Worm (Caenorhabditis elegans): ENCODE measurements around the gene egg-2.

The egg-2 gene

ce11 chrIII:7060531-7061095, at the start of gene egg-2:
Gene egg-2 (minus strand): TSS chrIII:7060583.
- TF ChIP-seq F37D6.2 (tag; optimal IDR thresholded peaks at IDR 0.05) = no peak
- no peak for TF ChIP-seq nhr-10 (tag; optimal IDR thresholded peaks at IDR 0.05)
- no peak for TF ChIP-seq gei-8 (GFP tag; optimal IDR thresholded peaks at IDR 0.05)
- no peak for TF ChIP-seq egl-43 (GFP tag; IDR thresholded peaks at IDR 0.05)
- no peak for TF ChIP-seq daf-19 (GFP tag; conservative IDR thresholded peaks at IDR 0.05)
- TF ChIP-seq ctbp-1 (GFP tag; IDR thresholded peaks at IDR 0.05) = no peak
- TF ChIP-seq tra-1 (GFP tag; IDR thresholded peaks at IDR 0.05) = no peak
- no peak for TF ChIP-seq cey-2 (tag; optimal IDR thresholded peaks at IDR 0.05; ENCODE audit: borderline replicate concordance, insufficient read depth)
- no peak for TF ChIP-seq hlh-11 (tag; optimal IDR thresholded peaks at IDR 0.05)
- no peak for TF ChIP-seq daf-16 (GFP tag; optimal IDR thresholded peaks at IDR 0.05)
- TF ChIP-seq daf-16 (tag; optimal IDR thresholded peaks at IDR 0.05) = no peak
- TF ChIP-seq skn-1 (tag; optimal IDR thresholded peaks at IDR 0.05) = no peak
- TF ChIP-seq mxl-2 (GFP tag; conservative IDR thresholded peaks at IDR 0.05) = no peak
- TF ChIP-seq duxl-1 (tag; optimal IDR thresholded peaks at IDR 0.05; ENCODE audit: poor library complexity) = no peak
- TF ChIP-seq zip-2 (tag; optimal IDR thresholded peaks at IDR 0.05) = no peak
- no peak for TF ChIP-seq nhr-42 (GFP tag; IDR thresholded peaks at IDR 0.05)
- no peak for TF ChIP-seq madf-5 (GFP tag; IDR thresholded peaks at IDR 0.05)
- no peak for TF ChIP-seq Y5F2A.4 (GFP tag; optimal IDR thresholded peaks at IDR 0.05)
- no peak for TF ChIP-seq F26F4.8 (GFP tag; conservative IDR thresholded peaks at IDR 0.05)
- no peak for TF ChIP-seq lin-38 (GFP tag; IDR thresholded peaks at IDR 0.05)
- no peak for TF ChIP-seq set-16 (GFP tag; IDR thresholded peaks at IDR 0.05)

ce11 chrIII:7107965-7108364, 47.6 kb upstream of the egg-2 start, which contains the start of gene odd-1:
Gene odd-1 (plus strand): TSS chrIII:7108313.
- TF ChIP-seq daf-16 (GFP tag; optimal IDR thresholded peaks at IDR 0.05) (no peak), daf-16 (tag; optimal IDR thresholded peaks at IDR 0.05) (peak; percentile 49), ceh-62 (tag; optimal IDR thresholded peaks at IDR 0.05) (no peak), tra-1 (GFP tag; IDR thresholded peaks at IDR 0.05) (no peak), hlh-11 (tag; optimal IDR thresholded peaks at IDR 0.05) (peak; percentile 9), dmd-6 (GFP tag; IDR thresholded peaks at IDR 0.05) (peak; percentile 24; the same call in 1 of the 2 replicates), dve-1 (tag; optimal IDR thresholded peaks at IDR 0.05; ENCODE audit: insufficient read depth) (peak; percentile 33), nhr-28 (tag; optimal IDR thresholded peaks at IDR 0.05) (peak; percentile 30), pqm-1 (tag; optimal IDR thresholded peaks at IDR 0.05) (peak; percentile 77), nhr-41 (GFP tag; IDR thresholded peaks at IDR 0.05) (no peak), aha-1 (tag) (peak; percentile 82)

- TF ChIP-seq pqm-1 (tag; optimal IDR thresholded peaks at IDR 0.05) (peak; percentile 62), fos-1 (tag; optimal IDR thresholded peaks at IDR 0.05) (no peak), spr-3 (GFP tag; optimal IDR thresholded peaks at IDR 0.05) (no peak), egl-43 (GFP tag; IDR thresholded peaks at IDR 0.05) (no peak), F49E8.2 (tag; optimal IDR thresholded peaks at IDR 0.05; ENCODE audit: borderline replicate concordance) (no peak), dmd-8 (GFP tag; IDR thresholded peaks at IDR 0.05) (no peak), pha-4 (GFP tag; IDR thresholded peaks at IDR 0.05) (no peak), pha-4 (tag; optimal IDR thresholded peaks at IDR 0.05) (no peak), daf-16 (GFP tag; optimal IDR thresholded peaks at IDR 0.05) (no peak), daf-16 (tag; optimal IDR thresholded peaks at IDR 0.05) (peak; percentile 85), mxl-3 (GFP tag; optimal IDR thresholded peaks at IDR 0.05) (no peak), lin-1 (GFP tag; IDR thresholded peaks at IDR 0.05) (0 out of 2 replicates have a peak, but pooled peaks have one; percentile 21), madf-5 (GFP tag; IDR thresholded peaks at IDR 0.05) (no peak), nhr-28 (tag; optimal IDR thresholded peaks at IDR 0.05) (peak; percentile 14), nhr-42 (GFP tag; IDR thresholded peaks at IDR 0.05) (no peak), mes-2 (tag; optimal IDR thresholded peaks at IDR 0.05; ENCODE audit: poor library complexity, severe bottlenecking) (no peak), aly-2 (tag; optimal IDR thresholded peaks at IDR 0.05) (no peak), nhr-25 (tag; optimal IDR thresholded peaks at IDR 0.05; ENCODE audit: borderline replicate concordance, insufficient read depth) (no peak), set-16 (GFP tag; IDR thresholded peaks at IDR 0.05) (no peak), dmd-6 (GFP tag; IDR thresholded peaks at IDR 0.05) (peak; percentile 14; the same call in 1 of the 2 replicates), nhr-41 (GFP tag; IDR thresholded peaks at IDR 0.05) (no peak), hlh-11 (tag; optimal IDR thresholded peaks at IDR 0.05) (peak; percentile 57)
These were observed 46.5 kb upstream of the egg-2 start for ce11 chrIII:7106854-7107253.

Measured in whole organism, L4 larva.